Fruit fly (Drosophila melanogaster) whole organism, embryonic: Measurements from ENCODE around the gene CG33795.

Experiments
- Ada2b ChIP-seq: fragments of 200-800 bp; sonication (Bioruptor generic); IDR thresholded peaks from 2 replicates; pipeline ENCODE4 v1.3.6; 2022; ENCODE audit warnings: missing biosample characterization, missing genetic modification characterization
- Adf1 ChIP-seq: fragments of 200-800 bp; sonication (Bioruptor generic); IDR thresholded peaks from 2 replicates; pipeline ENCODE4 v1.3.6; 2022; ENCODE audit warnings: missing biosample characterization, missing genetic modification characterization
- CG10366 ChIP-seq: fragments of 200-800 bp; sonication (Bioruptor generic); IDR thresholded peaks from 2 replicates; pipeline ENCODE4 v1.3.6; 2022; ENCODE audit warnings: missing biosample characterization, missing genetic modification characterization
- CG10462 ChIP-seq: fragments of 200-800 bp; sonication (Bioruptor generic); optimal IDR thresholded peaks from 2 replicates; lab custom pipeline; 2016; ENCODE audit warnings: missing biosample characterization, missing genetic modification characterization
- CG11085 ChIP-seq: fragments of 200-800 bp; sonication (Bioruptor generic); IDR thresholded peaks from 2 replicates; pipeline ENCODE4 v1.3.6; 2022; ENCODE audit warnings: missing biosample characterization, missing genetic modification characterization
- CG12071 ChIP-seq: fragments of 200-800 bp; sonication (Bioruptor generic); optimal IDR thresholded peaks from 3 replicates; lab custom pipeline; 2018; ENCODE audit warnings: missing biosample characterization, mild to moderate bottlenecking, missing genetic modification characterization
- CG12219 ChIP-seq: fragments of 200-800 bp; sonication (Bioruptor generic); optimal IDR thresholded peaks from 3 replicates; lab custom pipeline; 2018; ENCODE audit warnings: missing biosample characterization, mild to moderate bottlenecking, missing genetic modification characterization
- CG15479 ChIP-seq: fragments of 200-800 bp; sonication (Bioruptor generic); optimal IDR thresholded peaks from 3 replicates; lab custom pipeline; 2019; ENCODE audit warnings: missing biosample characterization, mild to moderate bottlenecking, missing genetic modification characterization, moderate library complexity
- CG15601 ChIP-seq: fragments of 200-800 bp; sonication (Bioruptor generic); optimal IDR thresholded peaks from 3 replicates; lab custom pipeline; 2019; ENCODE audit warnings: missing biosample characterization, mild to moderate bottlenecking, missing genetic modification characterization, moderate library complexity
- CG16779 ChIP-seq: fragments of 200-800 bp; sonication (Bioruptor generic); IDR thresholded peaks from 2 replicates; pipeline ENCODE4 v1.3.6; 2022; ENCODE audit warnings: missing biosample characterization, missing genetic modification characterization
- CG2678 ChIP-seq: fragments of 200-800 bp; sonication (Bioruptor generic); optimal IDR thresholded peaks from 3 replicates; lab custom pipeline; 2019; ENCODE audit warnings: missing biosample characterization, mild to moderate bottlenecking, missing genetic modification characterization, moderate library complexity
- CG32767 ChIP-seq: fragments of 200-800 bp; sonication (Bioruptor generic); IDR thresholded peaks from 2 replicates; pipeline ENCODE4 v1.3.6; 2022; ENCODE audit warnings: missing biosample characterization, missing genetic modification characterization
- CG33557 ChIP-seq: fragments of 200-800 bp; sonication (Bioruptor generic); optimal IDR thresholded peaks from 2 replicates; lab custom pipeline; 2019; ENCODE audit warnings: missing biosample characterization, mild to moderate bottlenecking, missing genetic modification characterization, moderate library complexity
- CG8924 ChIP-seq: fragments of 200-800 bp; optimal IDR thresholded peaks from 3 replicates; lab custom pipeline; 2019; ENCODE audit warnings: missing biosample characterization, mild to moderate bottlenecking, missing genetic modification characterization, moderate library complexity
- CoRest ChIP-seq: fragments of 200-800 bp; sonication (Bioruptor generic); optimal IDR thresholded peaks from 3 replicates; lab custom pipeline; 2018; ENCODE audit warnings: missing biosample characterization, mild to moderate bottlenecking, missing genetic modification characterization, moderate library complexity
- Doc2 ChIP-seq: fragments of 200-800 bp; sonication (Bioruptor generic); IDR thresholded peaks from 2 replicates; pipeline ENCODE4 v1.3.6; 2022; ENCODE audit warnings: missing biosample characterization, missing genetic modification characterization
- Dref ChIP-seq: fragments of 200-800 bp; sonication (Bioruptor generic); IDR thresholded peaks from 2 replicates; pipeline ENCODE4 v1.3.6; 2022; ENCODE audit warnings: missing biosample characterization, missing genetic modification characterization
- Fer3 ChIP-seq: fragments of 200-800 bp; sonication (Bioruptor generic); optimal IDR thresholded peaks from 2 replicates; lab custom pipeline; 2018; ENCODE audit warnings: missing biosample characterization, mild to moderate bottlenecking, missing genetic modification characterization, moderate library complexity
- HLH3B ChIP-seq: fragments of 200-800 bp; sonication (Bioruptor generic); IDR thresholded peaks from 2 replicates; pipeline ENCODE4 v1.3.6; 2022; ENCODE audit warnings: missing biosample characterization, missing genetic modification characterization
- Hmx ChIP-seq: fragments of 200-800 bp; sonication (Bioruptor generic); optimal IDR thresholded peaks from 2 replicates; lab custom pipeline; 2016; ENCODE audit warnings: missing biosample characterization, missing genetic modification characterization
- Hr51 ChIP-seq, 2 experiments: fragments of 200-800 bp; sonication (Bioruptor generic); optimal IDR thresholded peaks; 2 replicates in 1 of 2; 3 replicates in 1 of 2; lab custom pipeline; 2016 to 2018; ENCODE audit warnings: missing biosample characterization in 2 of 2, missing genetic modification characterization in 2 of 2, mild to moderate bottlenecking in 1 of 2, moderate library complexity in 1 of 2
- Lpt ChIP-seq: fragments of >200 bp; optimal IDR thresholded peaks from 2 replicates; lab custom pipeline; 2018; ENCODE audit warnings: missing biosample characterization, missing genetic modification characterization
- PHDP ChIP-seq: fragments of 200-800 bp; sonication (Bioruptor generic); optimal IDR thresholded peaks from 3 replicates; lab custom pipeline; 2018; ENCODE audit warnings: missing biosample characterization, mild to moderate bottlenecking, missing genetic modification characterization, moderate library complexity
- Ravus ChIP-seq: fragments of 200-800 bp; sonication (Bioruptor generic); IDR thresholded peaks from 2 replicates; pipeline ENCODE4 v1.3.6; 2022; ENCODE audit warnings: missing biosample characterization, missing genetic modification characterization
- Sin3A ChIP-seq: fragments of >200 bp; optimal IDR thresholded peaks from 2 replicates; lab custom pipeline; 2018
- Trl ChIP-seq, 3 experiments: fragments of >200 bp in 2 of 3; fragments of 200-800 bp in 1 of 3; sonication (Bioruptor generic) in 1 of 3; optimal IDR thresholded peaks; 2 replicates in 1 of 3; 3 replicates in 2 of 3; lab custom pipeline; 2016 to 2017; ENCODE audit warnings: missing biosample characterization in 1 of 3, missing genetic modification characterization in 1 of 3
- Xrp1 ChIP-seq: fragments of 200-800 bp; sonication (Bioruptor generic); IDR thresholded peaks from 2 replicates; pipeline ENCODE4 v1.3.6; 2022; ENCODE audit warnings: missing biosample characterization, missing genetic modification characterization
- aop ChIP-seq: fragments of 200-800 bp; sonication (Bioruptor generic); IDR thresholded peaks from 2 replicates; pipeline ENCODE4 v1.3.6; 2022; ENCODE audit warnings: missing biosample characterization, missing genetic modification characterization
- az2 ChIP-seq: fragments of 200-800 bp; sonication (Bioruptor generic); optimal IDR thresholded peaks from 3 replicates; lab custom pipeline; 2016; ENCODE audit warnings: missing biosample characterization, missing genetic modification characterization
- bowl ChIP-seq: fragments of 200-800 bp; sonication (Bioruptor generic); IDR thresholded peaks from 2 replicates; pipeline ENCODE4 v1.3.6; 2022; ENCODE audit warnings: missing biosample characterization, missing genetic modification characterization
- crp ChIP-seq, 2 experiments: fragments of 200-800 bp; sonication (Bioruptor generic); optimal IDR thresholded peaks; 2 replicates in 1 of 2; 3 replicates in 1 of 2; lab custom pipeline; 2017; ENCODE audit warnings: missing biosample characterization in 2 of 2, missing genetic modification characterization in 2 of 2, mild to moderate bottlenecking in 1 of 2, moderate library complexity in 1 of 2
- da ChIP-seq: fragments of 200-800 bp; sonication (Bioruptor generic); optimal IDR thresholded peaks from 2 replicates; lab custom pipeline; 2016; ENCODE audit warnings: missing biosample characterization, missing genetic modification characterization
- esg ChIP-seq: fragments of 200-800 bp; sonication (Bioruptor generic); conservative IDR thresholded peaks from 2 replicates; pipeline ENCODE4 v1.3.6; 2022; ENCODE audit warnings: missing biosample characterization, missing genetic modification characterization
- h ChIP-seq: fragments of >200 bp; optimal IDR thresholded peaks from 2 replicates; lab custom pipeline; 2017
- hbn ChIP-seq: fragments of 200-800 bp; sonication (Bioruptor generic); IDR thresholded peaks from 2 replicates; pipeline ENCODE4 v1.3.6; 2022; ENCODE audit warnings: missing biosample characterization, missing genetic modification characterization; ENCODE audit not compliant: partially characterized antibody
- kah ChIP-seq: fragments of 200-800 bp; sonication (Bioruptor generic); optimal IDR thresholded peaks from 2 replicates; lab custom pipeline; 2018; ENCODE audit warnings: missing biosample characterization, mild to moderate bottlenecking, missing genetic modification characterization
- ken ChIP-seq: fragments of 200-800 bp; sonication (Bioruptor generic); IDR thresholded peaks from 3 replicates; pipeline ENCODE4 v1.3.6; 2022; ENCODE audit warnings: missing biosample characterization, missing genetic modification characterization
- lola ChIP-seq, 3 experiments: fragments of >200 bp in 2 of 3; fragments of 200-800 bp in 1 of 3; sonication (Bioruptor generic) in 1 of 3; optimal IDR thresholded peaks; 2 replicates each; lab custom pipeline; 2017 to 2019; ENCODE audit warnings: missing biosample characterization in 3 of 3, missing genetic modification characterization in 3 of 3, mild to moderate bottlenecking in 1 of 3, moderate library complexity in 1 of 3
- otp ChIP-seq: fragments of 200-800 bp; sonication (Bioruptor generic); IDR thresholded peaks from 3 replicates; pipeline ENCODE4, ENCODE4 v1.3.6; 2022; ENCODE audit warnings: missing biosample characterization, missing genetic modification characterization
- repo ChIP-seq: fragments of 200-800 bp; sonication (Bioruptor generic); optimal IDR thresholded peaks from 2 replicates; lab custom pipeline; 2016; ENCODE audit warnings: missing biosample characterization, missing genetic modification characterization
- sc ChIP-seq, 3 experiments: fragments of >200 bp in 2 of 3; fragments of 200-800 bp in 1 of 3; sonication (Bioruptor generic) in 1 of 3; optimal IDR thresholded peaks; 2 replicates in 2 of 3; 3 replicates in 1 of 3; lab custom pipeline; 2017; ENCODE audit warnings: mild to moderate bottlenecking in 1 of 3, missing biosample characterization in 1 of 3, missing genetic modification characterization in 1 of 3, missing genetic modification reagents in 1 of 3
- slbo ChIP-seq: fragments of 200-800 bp; sonication (Bioruptor generic); IDR thresholded peaks from 2 replicates; pipeline ENCODE4 v1.3.6; 2022; ENCODE audit warnings: missing biosample characterization, missing genetic modification characterization
- sr ChIP-seq: fragments of 200-800 bp; sonication (Bioruptor generic); IDR thresholded peaks from 3 replicates; pipeline ENCODE4 v1.3.6; 2022; ENCODE audit warnings: missing biosample characterization, missing genetic modification characterization
- sug ChIP-seq: fragments of 200-800 bp; optimal IDR thresholded peaks from 2 replicates; lab custom pipeline; 2019; ENCODE audit warnings: missing biosample characterization, mild to moderate bottlenecking, missing genetic modification characterization, moderate library complexity
- tin ChIP-seq: fragments of 200-800 bp; sonication (Bioruptor generic); optimal IDR thresholded peaks from 3 replicates; lab custom pipeline; 2016; ENCODE audit warnings: missing biosample characterization, missing genetic modification characterization
- vfl ChIP-seq: fragments of 200-800 bp; sonication (Bioruptor generic); optimal IDR thresholded peaks from 2 replicates; lab custom pipeline; 2016; ENCODE audit warnings: missing biosample characterization, missing genetic modification characterization
- wdn ChIP-seq: fragments of 200-800 bp; sonication (Bioruptor generic); IDR thresholded peaks from 2 replicates; pipeline ENCODE4 v1.3.6; 2022; ENCODE audit warnings: missing biosample characterization, missing genetic modification characterization
- z ChIP-seq: fragments of 200-800 bp; sonication (Bioruptor generic); IDR thresholded peaks from 3 replicates; pipeline ENCODE4 v1.3.6; 2022; ENCODE audit warnings: missing biosample characterization, missing genetic modification characterization
- zfh2 ChIP-seq: fragments of 200-800 bp; sonication (Bioruptor generic); optimal IDR thresholded peaks from 2 replicates; lab custom pipeline; 2016; ENCODE audit warnings: missing biosample characterization, missing genetic modification characterization

CG33795 gene

DNA sequence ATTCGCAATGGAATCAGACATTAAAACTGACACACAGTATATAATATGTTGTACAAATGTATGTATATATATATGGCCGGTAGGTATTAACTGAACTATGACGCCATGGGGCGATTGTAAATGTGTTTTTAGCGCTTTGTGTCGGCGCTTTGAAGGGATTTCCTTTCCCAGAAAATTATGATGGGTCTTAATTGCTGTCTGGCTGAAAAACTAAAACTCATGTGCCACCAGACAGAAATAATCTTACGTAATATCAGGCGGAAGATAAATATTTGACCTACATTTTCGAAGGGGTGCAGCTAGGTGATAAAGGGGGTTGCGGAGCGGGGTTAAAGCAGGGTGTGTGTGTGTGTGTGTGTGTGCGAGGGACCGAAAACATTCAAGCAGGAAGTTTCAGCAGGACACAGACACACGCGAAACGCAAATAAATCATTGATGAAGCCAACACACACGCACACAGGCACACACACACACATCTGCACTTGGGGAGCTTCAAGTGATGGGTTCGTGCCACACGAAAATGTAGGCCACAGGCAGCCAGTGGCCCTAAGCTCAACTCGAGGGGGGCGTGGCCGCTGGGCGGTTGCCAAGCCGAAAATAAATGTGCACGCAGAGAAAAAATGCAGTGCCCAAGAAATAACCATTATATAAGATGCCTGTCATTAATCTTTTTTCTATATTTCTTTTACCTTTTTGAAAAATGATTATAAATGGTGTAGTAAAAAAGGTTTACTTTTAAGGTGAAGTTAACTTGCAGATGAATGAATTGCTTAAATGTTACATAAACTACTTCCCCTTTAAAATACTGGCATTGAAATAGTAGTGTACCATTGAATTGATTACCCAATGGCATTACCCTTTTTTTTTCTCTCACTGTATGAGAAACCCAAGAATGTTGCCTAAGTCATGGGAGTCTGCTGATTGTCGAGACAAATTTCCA, 13.7 kb downstream of the CG33795 start (continued):
- TF ChIP-seq CG8924 (tag; lab: Kevin White, UChicago) (peak; percentile 51), CG2678 (tag; lab: Kevin White, UChicago) (peak; percentile 76), CG15601 (tag; lab: Kevin White, UChicago) (peak; percentile 4), sug (no peak), Trl (optimal IDR thresholded peaks at IDR 0.05; lab: Kevin White, UChicago) (no peak), Trl (GFP tag; optimal IDR thresholded peaks at IDR 0.05; lab: Kevin White, UChicago) (peak; percentile 39), Sin3A (lab: Kevin White, UChicago) (no peak), CG10462 (GFP tag; lab: Kevin White, UChicago) (no peak), sr (no peak), Lpt (no peak), vfl (GFP tag; lab: Kevin White, UChicago) (no peak), CG12071 (no peak), CG12219 (peak; percentile 7), ken (GFP tag; lab: Robert Waterston, UW) (no peak), Fer3 (tag; lab: Kevin White, UChicago) (peak; percentile 39), otp (GFP tag; lab: Robert Waterston, UW) (no peak), da (no peak), hbn (GFP tag; lab: Robert Waterston, UW) (no peak), sc (optimal IDR thresholded peaks at IDR 0.05; lab: Kevin White, UChicago) (no peak), sc (GFP tag; optimal IDR thresholded peaks at IDR 0.05; lab: Kevin White, UChicago) (peak; percentile 14), kah (GFP tag; lab: Kevin White, UChicago) (no peak), Ada2b (GFP tag; lab: Robert Waterston, UW) (0 out of 2 replicates have a peak, but pooled peaks have one; percentile 15), Hr51 (GFP tag; optimal IDR thresholded peaks at IDR 0.05; lab: Kevin White, UChicago) (peak; percentile 35 to 68), repo (no peak), esg (peak; percentile 55; the same call in 1 of the 2 replicates), slbo (GFP tag; lab: Robert Waterston, UW) (peak; percentile 68), Dref (GFP tag; lab: Robert Waterston, UW) (no peak), tin (GFP tag; lab: Kevin White, UChicago) (peak; percentile 20), CG32767 (GFP tag; lab: Robert Waterston, UW) (peak; percentile 9; the same call in 1 of the 2 replicates), lola (GFP tag; optimal IDR thresholded peaks at IDR 0.05; lab: Kevin White, UChicago) (peak in 1 of 3 experiments; percentile 37), CoRest (tag; lab: Kevin White, UChicago) (peak; percentile 74), CG11085 (GFP tag; lab: Robert Waterston, UW) (no peak), crp (GFP tag; optimal IDR thresholded peaks at IDR 0.05; lab: Kevin White, UChicago) (no peak), CG15479 (no peak), wdn (GFP tag; lab: Robert Waterston, UW) (no peak), PHDP (peak; percentile 55), h (no peak), aop (GFP tag; lab: Robert Waterston, UW) (no peak), Hmx (GFP tag; lab: Kevin White, UChicago) (no peak), HLH3B (peak; percentile 41; the same call in 1 of the 2 replicates), Ravus (GFP tag; lab: Robert Waterston, UW) (no peak), az2 (peak; percentile 62), bowl (GFP tag; lab: Robert Waterston, UW) (no peak), CG16779 (no peak), CG33557 (GFP tag; lab: Kevin White, UChicago) (no peak), Doc2 (GFP tag; lab: Robert Waterston, UW) (no peak), CG10366 (GFP tag; lab: Robert Waterston, UW) (peak; percentile 24; the same call in 1 of the 2 replicates), Adf1 (GFP tag; lab: Robert Waterston, UW) (no peak), Xrp1 (GFP tag; lab: Robert Waterston, UW) (peak; percentile 38; the same call in 1 of the 2 replicates), zfh2 (GFP tag; lab: Kevin White, UChicago) (peak; percentile 18), z (GFP tag; lab: Robert Waterston, UW) (no peak)
